Fruit fly (Drosophila melanogaster) whole organism, wandering third instar larva: Measurements from ENCODE around the gene CG12540.

ENCODE experiments used
- CG32264 ChIP-seq: fragments of 200-800 bp; sonication (Bioruptor generic); optimal IDR thresholded peaks from 2 replicates; lab custom pipeline; 2016; ENCODE audit warnings: missing biosample characterization, missing genetic modification characterization
- Dfd ChIP-seq: fragments of >200 bp; optimal IDR thresholded peaks from 2 replicates; lab custom pipeline; 2017; ENCODE audit warnings: missing biosample characterization, missing genetic modification characterization
- GATAd ChIP-seq: sonication (Bioruptor generic); optimal IDR thresholded peaks from 2 replicates; lab custom pipeline; 2016; ENCODE audit warnings: missing biosample characterization, missing genetic modification characterization
- HLH106 ChIP-seq: fragments of 200-800 bp; optimal IDR thresholded peaks from 3 replicates; lab custom pipeline; 2019; ENCODE audit warnings: missing biosample characterization, mild to moderate bottlenecking, missing genetic modification characterization, moderate library complexity
- Vsx2 ChIP-seq: fragments of 200-300, 225-300 bp; sonication (Bioruptor generic); optimal IDR thresholded peaks from 2 replicates; lab custom pipeline; 2018; ENCODE audit warnings: missing biosample characterization, missing genetic modification characterization; ENCODE audit not compliant: partially characterized antibody
- br ChIP-seq: fragments of 200-800 bp; sonication (Bioruptor generic); optimal IDR thresholded peaks from 2 replicates; lab custom pipeline; 2016; ENCODE audit warnings: missing biosample characterization, missing genetic modification characterization
- brk ChIP-seq: fragments of 200-800 bp; sonication (Bioruptor generic); optimal IDR thresholded peaks from 2 replicates; lab custom pipeline; 2016; ENCODE audit warnings: missing biosample characterization, mild to moderate bottlenecking, missing genetic modification characterization
- dmrt93B ChIP-seq: fragments of 200-800 bp; sonication (Bioruptor generic); optimal IDR thresholded peaks from 2 replicates; lab custom pipeline; 2018; ENCODE audit warnings: missing biosample characterization, mild to moderate bottlenecking, missing genetic modification characterization
- dsf ChIP-seq: sonication (Bioruptor generic); optimal IDR thresholded peaks from 2 replicates; lab custom pipeline; 2016; ENCODE audit warnings: missing biosample characterization, missing genetic modification characterization, borderline replicate concordance
- h ChIP-seq: fragments of 200-800 bp; sonication (Bioruptor generic); optimal IDR thresholded peaks from 3 replicates; lab custom pipeline; 2016; ENCODE audit warnings: missing biosample characterization, mild to moderate bottlenecking, missing genetic modification characterization
- psq ChIP-seq: fragments of 200-800 bp; sonication (Bioruptor generic); optimal IDR thresholded peaks from 3 replicates; lab custom pipeline; 2017; ENCODE audit warnings: missing biosample characterization, mild to moderate bottlenecking, missing genetic modification characterization, moderate library complexity

DNA sequence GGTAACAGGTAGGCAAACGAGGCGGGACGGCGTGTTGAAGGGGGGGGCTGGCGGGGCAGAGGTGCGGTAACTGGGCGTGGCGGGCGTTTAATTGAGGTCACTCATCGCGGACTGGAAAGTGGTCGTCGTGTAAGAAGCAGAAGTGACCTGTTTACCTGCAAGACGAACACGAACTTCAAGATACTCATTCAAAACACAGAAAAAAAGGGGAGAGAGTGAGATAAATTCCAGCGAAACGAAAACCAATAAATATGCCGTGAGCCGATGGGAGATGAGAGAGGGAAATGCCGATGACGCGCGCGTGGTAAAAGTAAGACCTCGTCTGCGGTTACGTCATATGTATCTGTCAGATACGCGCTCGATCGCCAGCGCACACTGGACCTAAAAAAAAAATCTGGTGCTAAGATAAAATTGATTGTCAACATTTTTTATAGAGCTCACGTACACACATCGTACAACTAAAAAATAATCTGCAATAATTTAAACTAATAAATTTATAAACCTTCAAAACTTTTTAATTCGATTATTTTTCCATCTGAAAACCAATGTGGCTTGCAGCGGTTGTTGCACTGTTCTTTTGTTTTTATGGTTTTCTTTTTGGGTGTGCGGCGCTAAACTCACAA is 2.0 kb upstream of the CG12540 start:
- TF ChIP-seq Dfd (no peak), CG32264 (GFP tag; lab: Kevin White, UChicago) (no peak), HLH106 (tag; lab: Kevin White, UChicago) (peak; percentile 11), psq (GFP tag; lab: Kevin White, UChicago) (peak; percentile 35), dsf (GFP tag; lab: Kevin White, UChicago) (no peak), GATAd (GFP tag; lab: Kevin White, UChicago) (no peak), br (GFP tag; lab: Kevin White, UChicago) (peak; percentile 25), brk (GFP tag; lab: Kevin White, UChicago) (no peak), h (GFP tag; lab: Kevin White, UChicago) (peak; percentile 49), dmrt93B (GFP tag; lab: Kevin White, UChicago) (no peak), Vsx2 (no peak)
